Fruit fly (Drosophila melanogaster): ENCODE results near the gene CG31546.

The CG31546 gene

dm6 chr3R:5658984-5659802 lies 23.8 kb upstream of the CG31546 start (continued):
- TF ChIP-seq dm (GFP tag; optimal IDR thresholded peaks at IDR 0.05) = no peak
- TF ChIP-seq bcd (GFP tag; optimal IDR thresholded peaks at IDR 0.05) = no peak
- TF ChIP-seq CG8765 (GFP tag; IDR thresholded peaks at IDR 0.05) = no peak
- TF ChIP-seq usp (GFP tag; optimal IDR thresholded peaks at IDR 0.05) = no peak
- no peak for TF ChIP-seq maf-S (GFP tag; optimal IDR thresholded peaks at IDR 0.05)
- TF ChIP-seq ac (GFP tag; optimal IDR thresholded peaks at IDR 0.05) = no peak
- no peak for TF ChIP-seq CG18619 (GFP tag; optimal IDR thresholded peaks at IDR 0.05)
- 0 out of 3 replicates have a peak, but pooled peaks have one; percentile 25 for TF ChIP-seq Opbp (GFP tag; IDR thresholded peaks at IDR 0.05; ENCODE audit: partially characterized antibody)
- no peak for TF ChIP-seq Elba2 (GFP tag; optimal IDR thresholded peaks at IDR 0.05)
- peak; percentile 24 for TF ChIP-seq CG1603 (tag; optimal IDR thresholded peaks at IDR 0.05)
- TF ChIP-seq CG31388 (GFP tag; optimal IDR thresholded peaks at IDR 0.05) = no peak
- no peak for TF ChIP-seq CG17328 (GFP tag; IDR thresholded peaks at IDR 0.05)
- TF ChIP-seq mam (GFP tag; optimal IDR thresholded peaks at IDR 0.05) = no peak
- TF ChIP-seq ro (GFP tag; IDR thresholded peaks at IDR 0.05) = no peak
- no peak for TF ChIP-seq chn (GFP tag; optimal IDR thresholded peaks at IDR 0.05)
- TF ChIP-seq CG3281 (GFP tag; optimal IDR thresholded peaks at IDR 0.05) = no peak
- TF ChIP-seq bsh (GFP tag; optimal IDR thresholded peaks at IDR 0.05) = no peak
- no peak for TF ChIP-seq toy (GFP tag; IDR thresholded peaks at IDR 0.05)
- no peak for TF ChIP-seq dpn (GFP tag; optimal IDR thresholded peaks at IDR 0.05)
- TF ChIP-seq CG1647 (GFP tag; optimal IDR thresholded peaks at IDR 0.05) = no peak
- TF ChIP-seq sr (GFP tag; IDR thresholded peaks at IDR 0.05) = no peak
- TF ChIP-seq pan (optimal IDR thresholded peaks at IDR 0.05) = no peak
- peak in 1 of 2 experiments; percentile 19 for TF ChIP-seq pan (GFP tag; optimal IDR thresholded peaks at IDR 0.05 in 1 of 2, IDR thresholded peaks at IDR 0.05 in 1 of 2)
- no peak for TF ChIP-seq CG9437 (GFP tag; optimal IDR thresholded peaks at IDR 0.05)
- no peak for TF ChIP-seq CG12104 (GFP tag; optimal IDR thresholded peaks at IDR 0.05)
- no peak for TF ChIP-seq B-H1 (GFP tag; IDR thresholded peaks at IDR 0.05)
- no peak for TF ChIP-seq slp2 (GFP tag; optimal IDR thresholded peaks at IDR 0.05)
- no peak for TF ChIP-seq tin (GFP tag; optimal IDR thresholded peaks at IDR 0.05)
- no peak for TF ChIP-seq fd96Cb (tag; optimal IDR thresholded peaks at IDR 0.05)
- TF ChIP-seq CG8290 (GFP tag; optimal IDR thresholded peaks at IDR 0.05) = no peak
- TF ChIP-seq CG8290 (tag; optimal IDR thresholded peaks at IDR 0.05) = peak in 1 of 2 experiments; percentile 30
- TF ChIP-seq Ssrp (tag; optimal IDR thresholded peaks at IDR 0.05) = no peak
- TF ChIP-seq Hmx (GFP tag; optimal IDR thresholded peaks at IDR 0.05) = no peak
- no peak for TF ChIP-seq CG3995 (GFP tag; optimal IDR thresholded peaks at IDR 0.05)
- no peak for TF ChIP-seq kah (GFP tag; optimal IDR thresholded peaks at IDR 0.05)
- no peak for TF ChIP-seq Bdp1 (GFP tag; optimal IDR thresholded peaks at IDR 0.05)
- TF ChIP-seq fu2 (GFP tag; optimal IDR thresholded peaks at IDR 0.05) = no peak
- TF ChIP-seq CG6683 (GFP tag; optimal IDR thresholded peaks at IDR 0.05) = no peak
- no peak for TF ChIP-seq CG18599 (GFP tag; optimal IDR thresholded peaks at IDR 0.05)
- TF ChIP-seq schlank (tag; optimal IDR thresholded peaks at IDR 0.05) = no peak
- TF ChIP-seq Optix (GFP tag; IDR thresholded peaks at IDR 0.05) = no peak
- TF ChIP-seq nerfin-2 (GFP tag; IDR thresholded peaks at IDR 0.05; ENCODE audit: partially characterized antibody) = no peak
- TF ChIP-seq CG16779 (GFP tag; IDR thresholded peaks at IDR 0.05) = no peak
- no peak for TF ChIP-seq CG10267 (tag; optimal IDR thresholded peaks at IDR 0.05)
- TF ChIP-seq CG11247 (GFP tag; IDR thresholded peaks at IDR 0.05) = no peak
- no peak for TF ChIP-seq Camta (GFP tag; optimal IDR thresholded peaks at IDR 0.05)
- no peak for TF ChIP-seq CG11723 (GFP tag; optimal IDR thresholded peaks at IDR 0.05)
- peak; percentile 39; the same call in 1 of the 3 replicates for TF ChIP-seq CG16813 (GFP tag; IDR thresholded peaks at IDR 0.05; ENCODE audit: partially characterized antibody)
- TF ChIP-seq CkIIα-i1 (GFP tag; IDR thresholded peaks at IDR 0.05) = no peak
- TF ChIP-seq sens-2 (GFP tag; IDR thresholded peaks at IDR 0.05) = no peak
- no peak for TF ChIP-seq D19A (tag; optimal IDR thresholded peaks at IDR 0.05)
